Worm (Caenorhabditis elegans): ENCODE measurements around the gene C15H11.10.

Gene C15H11.10

DNA sequence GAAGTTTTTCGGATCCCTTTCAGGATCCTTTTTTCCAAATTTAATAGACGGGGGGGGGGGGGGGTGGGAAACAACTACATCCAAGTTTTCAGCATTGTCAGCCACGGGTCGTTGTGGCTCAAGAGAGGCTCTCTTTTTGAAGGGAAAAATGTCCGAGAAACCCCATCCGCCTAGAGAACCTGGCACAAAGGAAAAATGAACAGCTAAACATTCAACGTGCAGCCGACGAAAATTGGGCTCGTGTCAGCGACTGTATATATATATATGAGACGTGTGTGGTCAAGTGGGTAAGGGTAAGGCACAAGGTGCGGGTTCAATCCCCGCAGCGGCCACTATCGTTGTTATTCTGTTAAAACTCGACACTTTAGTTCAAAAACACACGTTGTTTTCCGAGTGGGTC lies 33.4 kb upstream of the C15H11.10 start, which contains the start of gene Y49A3A.4:
Gene Y49A3A.4, minus strand, starts transcription at position 314 of the 400 bp plus-strand sequence.
- TF ChIP-seq nhr-12 (tag; optimal IDR thresholded peaks at IDR 0.05): no peak
- peak; percentile 89 for TF ChIP-seq snpc-4 (tag; optimal IDR thresholded peaks at IDR 0.05)

ce11 chrV:14361973-14362372 lies 30.0 kb upstream of the C15H11.10 start:
- TF ChIP-seq mab-5 (tag; optimal IDR thresholded peaks at IDR 0.05) (no peak), fos-1 (tag; optimal IDR thresholded peaks at IDR 0.05) (no peak), unc-55 (GFP tag; optimal IDR thresholded peaks at IDR 0.05) (no peak), nhr-23 (tag; optimal IDR thresholded peaks at IDR 0.05) (no peak), ama-1 (optimal IDR thresholded peaks at IDR 0.05) (no peak), gmeb-1 (tag; optimal IDR thresholded peaks at IDR 0.05) (no peak), sem-4 (tag; optimal IDR thresholded peaks at IDR 0.05) (no peak), mdl-1 (tag; optimal IDR thresholded peaks at IDR 0.05) (no peak), nhr-21 (tag; optimal IDR thresholded peaks at IDR 0.05) (no peak), blmp-1 (tag; optimal IDR thresholded peaks at IDR 0.05; ENCODE audit: insufficient read depth) (no peak), nhr-10 (tag; optimal IDR thresholded peaks at IDR 0.05) (no peak), alr-1 (tag; optimal IDR thresholded peaks at IDR 0.05) (no peak), zag-1 (tag; optimal IDR thresholded peaks at IDR 0.05) (no peak), elt-3 (tag; optimal IDR thresholded peaks at IDR 0.05) (no peak), mbf-1 (tag; optimal IDR thresholded peaks at IDR 0.05) (no peak), sma-9 (GFP tag; optimal IDR thresholded peaks at IDR 0.05) (no peak), sma-9 (tag; optimal IDR thresholded peaks at IDR 0.05) (no peak), ztf-4 (tag; optimal IDR thresholded peaks at IDR 0.05) (no peak), unc-39 (tag; optimal IDR thresholded peaks at IDR 0.05) (no peak), lsy-2 (tag; optimal IDR thresholded peaks at IDR 0.05) (no peak), lin-11 (tag; optimal IDR thresholded peaks at IDR 0.05) (no peak)

ce11 chrV:14364586-14365248 lies 27.2 kb upstream of the C15H11.10 start:
- TF ChIP-seq nhr-23 (tag; optimal IDR thresholded peaks at IDR 0.05) (no peak), F13H6.1 (tag; optimal IDR thresholded peaks at IDR 0.05) (no peak), ZK546.5 (tag; optimal IDR thresholded peaks at IDR 0.05) (no peak), alr-1 (tag; optimal IDR thresholded peaks at IDR 0.05) (no peak), unc-55 (GFP tag; optimal IDR thresholded peaks at IDR 0.05) (no peak), blmp-1 (tag; optimal IDR thresholded peaks at IDR 0.05; ENCODE audit: insufficient read depth) (peak; percentile 64), sem-4 (tag; optimal IDR thresholded peaks at IDR 0.05) (peak; percentile 6), lsy-2 (tag; optimal IDR thresholded peaks at IDR 0.05) (peak in 1 of 2 experiments; percentile 74), nhr-237 (tag; optimal IDR thresholded peaks at IDR 0.05) (no peak), fos-1 (tag; optimal IDR thresholded peaks at IDR 0.05) (peak; percentile 12), nhr-6 (tag; optimal IDR thresholded peaks at IDR 0.05) (no peak), ztf-4 (tag; optimal IDR thresholded peaks at IDR 0.05) (no peak)

DNA sequence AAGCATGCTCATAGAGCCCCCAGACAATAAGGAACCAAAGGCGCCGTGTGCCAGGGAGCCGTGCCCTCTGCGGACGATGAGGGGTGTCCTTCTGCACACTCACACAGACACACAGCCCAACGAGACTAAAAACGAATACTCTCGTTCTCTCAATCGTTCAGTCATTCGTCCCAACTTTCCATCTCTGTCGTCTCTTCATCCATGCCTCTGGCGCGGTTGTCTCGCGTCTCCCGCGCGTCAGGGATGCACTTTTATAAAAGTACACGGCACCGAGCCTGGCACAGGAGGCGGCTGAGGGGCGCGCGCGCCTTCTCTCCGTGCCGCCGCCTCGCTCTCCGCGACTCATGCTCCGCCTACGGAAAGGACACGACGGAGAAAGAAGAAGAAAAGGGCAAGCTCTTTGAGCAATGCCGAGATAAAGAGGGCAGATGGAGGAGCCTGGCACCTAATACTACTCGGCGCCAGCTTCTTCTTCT lies 25.4 kb upstream of the C15H11.10 start:
- TF ChIP-seq ZK546.5 (tag; optimal IDR thresholded peaks at IDR 0.05) (no peak), nhr-23 (tag; optimal IDR thresholded peaks at IDR 0.05) (no peak), Y55F3AM.14 (GFP tag; optimal IDR thresholded peaks at IDR 0.05) (peak; percentile 87), zag-1 (tag; optimal IDR thresholded peaks at IDR 0.05) (peak; percentile 82), ama-1 (optimal IDR thresholded peaks at IDR 0.05) (no peak), mdl-1 (tag; optimal IDR thresholded peaks at IDR 0.05) (peak; percentile 39 to 59), blmp-1 (tag; optimal IDR thresholded peaks at IDR 0.05; ENCODE audit: insufficient read depth) (peak; percentile 46), ceh-82 (tag; optimal IDR thresholded peaks at IDR 0.05) (peak; percentile 34), egl-27 (tag; optimal IDR thresholded peaks at IDR 0.05) (peak; percentile 55), sem-4 (tag; optimal IDR thresholded peaks at IDR 0.05) (peak; percentile 69), F13H6.1 (tag; optimal IDR thresholded peaks at IDR 0.05) (peak; percentile 86), crh-2 (tag; optimal IDR thresholded peaks at IDR 0.05) (peak; percentile 44), dmd-4 (tag; optimal IDR thresholded peaks at IDR 0.05) (no peak), aly-2 (tag; optimal IDR thresholded peaks at IDR 0.05) (no peak), lin-13 (GFP tag; optimal IDR thresholded peaks at IDR 0.05) (peak; percentile 57), sma-9 (GFP tag; optimal IDR thresholded peaks at IDR 0.05) (peak; percentile 89), sma-9 (tag; optimal IDR thresholded peaks at IDR 0.05) (no peak), lin-11 (tag; optimal IDR thresholded peaks at IDR 0.05) (peak; percentile 33), unc-55 (GFP tag; optimal IDR thresholded peaks at IDR 0.05) (peak; percentile 88), unc-62 (GFP tag; optimal IDR thresholded peaks at IDR 0.05) (peak; percentile 72), nhr-11 (tag; optimal IDR thresholded peaks at IDR 0.05) (no peak), peb-1 (tag; optimal IDR thresholded peaks at IDR 0.05) (peak; percentile 69), ceh-16 (tag; optimal IDR thresholded peaks at IDR 0.05) (no peak), ztf-11 (tag; optimal IDR thresholded peaks at IDR 0.05) (no peak), nhr-12 (tag; optimal IDR thresholded peaks at IDR 0.05) (no peak), snpc-4 (tag; optimal IDR thresholded peaks at IDR 0.05) (peak; percentile 8), sma-3 (GFP tag; optimal IDR thresholded peaks at IDR 0.05) (peak; percentile 46), nhr-129 (tag; optimal IDR thresholded peaks at IDR 0.05) (no peak), fos-1 (tag; optimal IDR thresholded peaks at IDR 0.05) (peak; percentile 76), nhr-77 (tag; optimal IDR thresholded peaks at IDR 0.05) (peak; percentile 58), elt-3 (tag; optimal IDR thresholded peaks at IDR 0.05) (no peak), lsy-2 (tag; optimal IDR thresholded peaks at IDR 0.05) (peak in 1 of 2 experiments; percentile 78), elt-1 (tag; optimal IDR thresholded peaks at IDR 0.05) (no peak), nhr-21 (tag; optimal IDR thresholded peaks at IDR 0.05) (peak; percentile 85), C34F6.9 (tag; optimal IDR thresholded peaks at IDR 0.05) (peak; percentile 52)

Measured in whole organism, L2 larva.